Fruit fly (Drosophila melanogaster) whole organism, pupa: ENCODE measurements around the gene Daxx.

Source experiments
- CG10348 ChIP-seq: fragments of 200-800 bp; sonication (Bioruptor generic); IDR thresholded peaks from 2 replicates; pipeline ENCODE4 v1.3.6; 2022; ENCODE audit warnings: missing biosample characterization, missing genetic modification characterization
- CG32121 ChIP-seq: fragments of 200-800 bp; sonication (Bioruptor generic); IDR thresholded peaks from 2 replicates; pipeline ENCODE4 v1.3.6; 2022; ENCODE audit warnings: missing biosample characterization, missing genetic modification characterization
- CG34367 ChIP-seq: fragments of 200-800 bp; sonication (Bioruptor generic); optimal IDR thresholded peaks from 2 replicates; lab custom pipeline; 2018; ENCODE audit warnings: missing biosample characterization, mild to moderate bottlenecking, missing genetic modification characterization
- CG4496 ChIP-seq: fragments of 200-800 bp; sonication (Bioruptor generic); IDR thresholded peaks from 3 replicates; pipeline ENCODE4 v1.3.6; 2022; ENCODE audit warnings: missing biosample characterization, missing genetic modification characterization
- CG8159 ChIP-seq: fragments of 200-800 bp; sonication (Bioruptor generic); optimal IDR thresholded peaks from 3 replicates; lab custom pipeline; 2018; ENCODE audit warnings: missing biosample characterization, mild to moderate bottlenecking, missing genetic modification characterization, moderate library complexity
- CG8301 ChIP-seq: fragments of 200-800 bp; sonication (Bioruptor generic); optimal IDR thresholded peaks from 2 replicates; lab custom pipeline; 2018; ENCODE audit warnings: missing biosample characterization, mild to moderate bottlenecking, missing genetic modification characterization
- D1 ChIP-seq: fragments of 200-800 bp; sonication (Bioruptor generic); optimal IDR thresholded peaks from 2 replicates; lab custom pipeline; 2018; ENCODE audit warnings: missing biosample characterization, mild to moderate bottlenecking, missing genetic modification characterization, moderate library complexity
- EcR ChIP-seq: fragments of 200-800 bp; sonication (Bioruptor generic); optimal IDR thresholded peaks from 3 replicates; lab custom pipeline; 2019; ENCODE audit warnings: missing biosample characterization, missing genetic modification characterization, mild to moderate bottlenecking, moderate library complexity, missing genetic modification reagents
- Ets98B ChIP-seq: fragments of 200-800 bp; sonication (Bioruptor generic); IDR thresholded peaks from 2 replicates; pipeline ENCODE4 v1.3.6; 2022; ENCODE audit warnings: missing biosample characterization, missing genetic modification characterization
- Snoo ChIP-seq: fragments of 200-800 bp; sonication (Bioruptor generic); optimal IDR thresholded peaks from 3 replicates; lab custom pipeline; 2017; ENCODE audit warnings: missing biosample characterization, mild to moderate bottlenecking, missing genetic modification characterization, inconsistent platforms
- fd96Ca ChIP-seq: fragments of 200-800 bp; sonication (Bioruptor generic); IDR thresholded peaks from 3 replicates; pipeline ENCODE4 v1.3.6; 2022; ENCODE audit warnings: missing biosample characterization, missing genetic modification characterization
- gl ChIP-seq: fragments of 200-800 bp; sonication (Bioruptor generic); optimal IDR thresholded peaks from 2 replicates; lab custom pipeline; 2018; ENCODE audit warnings: missing biosample characterization, mild to moderate bottlenecking, missing genetic modification characterization
- rn ChIP-seq: fragments of 200-800 bp; sonication (Bioruptor generic); IDR thresholded peaks from 2 replicates; pipeline ENCODE4 v1.3.6; 2022; ENCODE audit warnings: missing biosample characterization, missing genetic modification characterization

- TF ChIP-seq CG4496 (GFP tag; lab: Robert Waterston, UW) = no peak
- TF ChIP-seq CG8301 (tag; lab: Kevin White, UChicago) = no peak
- TF ChIP-seq rn (GFP tag; lab: Robert Waterston, UW) = no peak
- TF ChIP-seq CG8159 (tag; lab: Kevin White, UChicago) = no peak
- TF ChIP-seq CG10348 (GFP tag; lab: Robert Waterston, UW) = no peak
- TF ChIP-seq EcR (GFP tag; lab: Kevin White, UChicago) = no peak
- no peak for TF ChIP-seq Snoo
- TF ChIP-seq fd96Ca (GFP tag; lab: Robert Waterston, UW) = no peak
- no peak for TF ChIP-seq gl (tag; lab: Kevin White, UChicago)
- TF ChIP-seq CG32121 = no peak
- TF ChIP-seq CG34367 = no peak
- no peak for TF ChIP-seq D1 (tag; lab: Kevin White, UChicago)
- no peak for TF ChIP-seq Ets98B (GFP tag; lab: Robert Waterston, UW)
These were observed 53.5 kb downstream of the Daxx start for dm6 chr2L:6534125-6534815.
